Worm (Caenorhabditis elegans): ENCODE data around the gene C06E1.7.

ce11 chrIII:8598961-8599360 lies 5.4 kb upstream of the C06E1.7 start:
- TF ChIP-seq B0310.2 (tag; optimal IDR thresholded peaks at IDR 0.05) (no peak), aly-1 (tag; optimal IDR thresholded peaks at IDR 0.05) (no peak), tra-4 (tag; optimal IDR thresholded peaks at IDR 0.05) (no peak), ceh-13 (GFP tag; optimal IDR thresholded peaks at IDR 0.05) (no peak), hmbx-1 (tag; optimal IDR thresholded peaks at IDR 0.05) (no peak), ama-1 (optimal IDR thresholded peaks at IDR 0.05) (no peak), F13C5.2 (tag; optimal IDR thresholded peaks at IDR 0.05) (no peak), ceh-36 (tag; optimal IDR thresholded peaks at IDR 0.05) (no peak), flt-1 (GFP tag; IDR thresholded peaks at IDR 0.05) (no peak), sea-1 (GFP tag; conservative IDR thresholded peaks at IDR 0.05) (no peak), pes-1 (GFP tag; IDR thresholded peaks at IDR 0.05) (no peak), tbx-37 (GFP tag; conservative IDR thresholded peaks at IDR 0.05) (no peak)

All from whole organism, early embryonic.